Worm (Caenorhabditis elegans): ENCODE data around the gene F42H10.6.

- TF ChIP-seq dao-5 (tag; optimal IDR thresholded peaks at IDR 0.05) (no peak), W03F9.2 (tag; optimal IDR thresholded peaks at IDR 0.05) (no peak), him-1 (tag; optimal IDR thresholded peaks at IDR 0.05) (no peak)
Measured at ce11 chrIII:8429497-8429896, 50.8 kb downstream of the F42H10.6 start.
